Worm (Caenorhabditis elegans) whole organism, late embryonic: ENCODE results near the gene K05G3.1.

Experiments
- C38D4.7 ChIP-seq: fragments of 200-800 bp; sonication (Bioruptor generic); optimal IDR thresholded peaks from 2 replicates; lab custom pipeline; 2018; ENCODE audit warnings: mild to moderate bottlenecking, missing genetic modification characterization, moderate library complexity, missing compliant biosample characterization
- F13H6.1 ChIP-seq: sonication (generic microtip); optimal IDR thresholded peaks from 2 replicates; lab custom pipeline; 2016; ENCODE audit warnings: missing genetic modification characterization, missing compliant biosample characterization
- K02D7.2 ChIP-seq: sonication (generic microtip); optimal IDR thresholded peaks from 2 replicates; lab custom pipeline; 2017; ENCODE audit warnings: mild to moderate bottlenecking, missing genetic modification characterization, missing compliant biosample characterization
- K09A11.1 ChIP-seq: sonication (generic microtip); optimal IDR thresholded peaks from 2 replicates; lab custom pipeline; 2017; ENCODE audit warnings: antibody characterized with exemption, mild to moderate bottlenecking, missing genetic modification characterization, missing compliant biosample characterization; ENCODE audit not compliant: insufficient read depth
- ahr-1 ChIP-seq: sonication (generic microtip); optimal IDR thresholded peaks from 2 replicates; lab custom pipeline; 2016; ENCODE audit warnings: missing genetic modification characterization, missing compliant biosample characterization
- ama-1 ChIP-seq: fragments of 150-350 bp; optimal IDR thresholded peaks from 2 replicates; lab custom pipeline; 2014
- ceh-14 ChIP-seq: sonication (generic microtip); optimal IDR thresholded peaks from 2 replicates; lab custom pipeline; 2016; ENCODE audit warnings: missing genotype, missing genetic modification characterization, missing compliant biosample characterization
- ceh-18 ChIP-seq: sonication (generic microtip); optimal IDR thresholded peaks from 2 replicates; lab custom pipeline; 2016; ENCODE audit warnings: missing genetic modification characterization, missing compliant biosample characterization
- ceh-19 ChIP-seq: fragments of 200-800 bp; sonication (Bioruptor generic); optimal IDR thresholded peaks from 2 replicates; lab custom pipeline; 2018; ENCODE audit warnings: mild to moderate bottlenecking, missing genetic modification characterization, missing compliant biosample characterization
- ceh-24 ChIP-seq: sonication (generic microtip); optimal IDR thresholded peaks from 2 replicates; lab custom pipeline; 2016; ENCODE audit warnings: mild to moderate bottlenecking, missing genetic modification characterization, missing compliant biosample characterization
- ceh-34 ChIP-seq: sonication (generic microtip); optimal IDR thresholded peaks from 2 replicates; lab custom pipeline; 2016; ENCODE audit warnings: mild to moderate bottlenecking, missing genetic modification characterization, missing compliant biosample characterization
- ceh-6 ChIP-seq: fragments of 200-800 bp; sonication (Bioruptor generic); optimal IDR thresholded peaks from 2 replicates; lab custom pipeline; 2018; ENCODE audit warnings: mild to moderate bottlenecking, missing genetic modification characterization, missing compliant biosample characterization
- che-1 ChIP-seq: sonication (generic microtip); optimal IDR thresholded peaks from 2 replicates; lab custom pipeline; 2016; ENCODE audit warnings: mild to moderate bottlenecking, missing genetic modification characterization, missing compliant biosample characterization
- dmd-4 ChIP-seq: sonication (generic microtip); optimal IDR thresholded peaks from 2 replicates; lab custom pipeline; 2016; ENCODE audit warnings: borderline replicate concordance, missing genetic modification characterization, missing compliant biosample characterization
- elt-2 ChIP-seq: sonication (generic microtip); optimal IDR thresholded peaks from 2 replicates; lab custom pipeline; 2016; ENCODE audit warnings: missing genetic modification reagents, missing genetic modification characterization, missing compliant biosample characterization
- elt-4 ChIP-seq: sonication (generic microtip); optimal IDR thresholded peaks from 2 replicates; lab custom pipeline; 2016; ENCODE audit warnings: missing genetic modification characterization, missing compliant biosample characterization
- fkh-6 ChIP-seq: sonication (generic microtip); optimal IDR thresholded peaks from 2 replicates; lab custom pipeline; 2016; ENCODE audit warnings: missing genetic modification characterization, missing compliant biosample characterization
- gmeb-2 ChIP-seq: sonication (generic microtip); optimal IDR thresholded peaks from 2 replicates; lab custom pipeline; 2016; ENCODE audit warnings: missing genetic modification characterization, inconsistent platforms, missing compliant biosample characterization
- hlh-13 ChIP-seq: fragments of 200-800 bp; sonication (Bioruptor generic); optimal IDR thresholded peaks from 2 replicates; lab custom pipeline; 2018; ENCODE audit warnings: mild to moderate bottlenecking, missing genetic modification characterization, missing compliant biosample characterization
- hlh-15 ChIP-seq: sonication (generic microtip); optimal IDR thresholded peaks from 2 replicates; lab custom pipeline; 2016; ENCODE audit warnings: missing genetic modification characterization, missing compliant biosample characterization
- hlh-6 ChIP-seq: sonication (generic microtip); optimal IDR thresholded peaks from 2 replicates; lab custom pipeline; 2016; ENCODE audit warnings: missing genotype, missing genetic modification characterization, missing compliant biosample characterization
- madf-2 ChIP-seq: sonication (generic microtip); optimal IDR thresholded peaks from 2 replicates; lab custom pipeline; 2017; ENCODE audit warnings: missing genetic modification characterization, missing compliant biosample characterization
- mec-3 ChIP-seq: sonication (generic microtip); optimal IDR thresholded peaks from 2 replicates; lab custom pipeline; 2016; ENCODE audit warnings: borderline replicate concordance, missing genetic modification characterization, missing compliant biosample characterization
- nfya-1 ChIP-seq: sonication (generic microtip); optimal IDR thresholded peaks from 2 replicates; lab custom pipeline; 2017; ENCODE audit warnings: missing genetic modification characterization, mild to moderate bottlenecking, missing compliant biosample characterization, antibody characterized with exemption, moderate library complexity
- nhr-11 ChIP-seq: fragments of 150-350 bp; optimal IDR thresholded peaks from 2 replicates; lab custom pipeline; 2014; ENCODE audit warnings: missing biosample characterization, missing genetic modification characterization
- nhr-232 ChIP-seq: sonication (generic microtip); optimal IDR thresholded peaks from 2 replicates; lab custom pipeline; 2016; ENCODE audit warnings: missing genetic modification characterization, missing compliant biosample characterization
- odd-2 ChIP-seq: sonication (generic microtip); optimal IDR thresholded peaks from 2 replicates; lab custom pipeline; 2017; ENCODE audit warnings: antibody characterized with exemption, mild to moderate bottlenecking, missing genetic modification characterization, missing compliant biosample characterization
- pag-3 ChIP-seq: sonication (generic microtip); optimal IDR thresholded peaks from 2 replicates; lab custom pipeline; 2016; ENCODE audit warnings: missing compliant biosample characterization, missing genetic modification characterization, borderline replicate concordance
- pat-9 ChIP-seq: fragments of 200-800 bp; sonication (Bioruptor generic); optimal IDR thresholded peaks from 2 replicates; lab custom pipeline; 2018; ENCODE audit warnings: mild to moderate bottlenecking, missing genetic modification characterization, moderate library complexity, missing compliant biosample characterization
- pax-1 ChIP-seq: fragments of 150-350 bp; optimal IDR thresholded peaks from 2 replicates; lab custom pipeline; 2014; ENCODE audit warnings: missing biosample characterization, missing genetic modification characterization
- pha-2 ChIP-seq: sonication (generic microtip); optimal IDR thresholded peaks from 2 replicates; lab custom pipeline; 2017; ENCODE audit warnings: mild to moderate bottlenecking, missing genetic modification characterization, missing compliant biosample characterization
- pha-4 ChIP-seq: fragments of 150-350 bp; optimal IDR thresholded peaks from 2 replicates; lab custom pipeline; 2018; ENCODE audit warnings: missing biosample characterization, missing genetic modification reagents, missing genetic modification characterization
- pqm-1 ChIP-seq: sonication (generic microtip); optimal IDR thresholded peaks from 2 replicates; lab custom pipeline; 2016; ENCODE audit warnings: missing genetic modification characterization, missing compliant biosample characterization
- pros-1 ChIP-seq: fragments of 150-350 bp; optimal IDR thresholded peaks from 2 replicates; lab custom pipeline; 2014; ENCODE audit warnings: missing biosample characterization, missing genetic modification reagents, missing genetic modification characterization
- ref-2 ChIP-seq: sonication (generic microtip); optimal IDR thresholded peaks from 2 replicates; lab custom pipeline; 2016; ENCODE audit warnings: missing genetic modification characterization, missing compliant biosample characterization
- rnt-1 ChIP-seq: sonication (generic microtip); optimal IDR thresholded peaks from 2 replicates; lab custom pipeline; 2016; ENCODE audit warnings: missing genetic modification characterization, missing compliant biosample characterization
- sdc-2 ChIP-seq: sonication (generic microtip); optimal IDR thresholded peaks from 2 replicates; lab custom pipeline; 2016; ENCODE audit warnings: missing genotype, missing genetic modification characterization, missing compliant biosample characterization
- sox-2 ChIP-seq: fragments of 200-800 bp; sonication (Bioruptor generic); IDR thresholded peaks from 2 replicates; pipeline ENCODE4 v1.3.6; 2022; ENCODE audit warnings: missing genetic modification reagents, missing genetic modification characterization, missing compliant biosample characterization
- ttx-3 ChIP-seq: sonication (generic microtip); optimal IDR thresholded peaks from 2 replicates; lab custom pipeline; 2016; ENCODE audit warnings: missing genetic modification reagents, missing genetic modification characterization, missing compliant biosample characterization
- unc-3 ChIP-seq, 2 experiments: fragments of 200-800 bp in 1 of 2; sonication (Bioruptor generic) in 1 of 2; sonication (generic microtip) in 1 of 2; conservative IDR thresholded peaks in 1 of 2; optimal IDR thresholded peaks in 1 of 2; 2 replicates each; pipeline versions ENCODE4 v1.3.6 to Lab custom; 2016 to 2022; ENCODE audit warnings: missing compliant biosample characterization in 2 of 2, missing genetic modification characterization in 2 of 2, missing genetic modification reagents in 1 of 2
- unc-55 ChIP-seq: sonication (generic microtip); optimal IDR thresholded peaks from 2 replicates; lab custom pipeline; 2017; ENCODE audit warnings: missing biosample characterization, missing genetic modification reagents, missing genetic modification characterization
- unc-86 ChIP-seq: sonication (generic microtip); optimal IDR thresholded peaks from 2 replicates; lab custom pipeline; 2016; ENCODE audit warnings: missing genetic modification characterization, missing compliant biosample characterization
- ztf-16 ChIP-seq: sonication (generic microtip); optimal IDR thresholded peaks from 2 replicates; lab custom pipeline; 2017; ENCODE audit warnings: missing genetic modification characterization, missing compliant biosample characterization

The K05G3.1 gene

ce11 chrX:16543887-16544286, 42.8 kb downstream of the K05G3.1 start:
- TF ChIP-seq odd-2 (tag; lab: Kevin White, UChicago) = no peak
- TF ChIP-seq hlh-6 (tag; lab: Kevin White, UChicago) = no peak
- TF ChIP-seq F13H6.1 = no peak
- TF ChIP-seq pag-3 (tag; lab: Kevin White, UChicago) = no peak
- no peak for TF ChIP-seq mec-3
- TF ChIP-seq, all 69 proteins: peak for 0

- TF ChIP-seq C38D4.7 (GFP tag; lab: Kevin White, UChicago) = no peak
- no peak for TF ChIP-seq ceh-19 (GFP tag; lab: Kevin White, UChicago)
- no peak for TF ChIP-seq K02D7.2
- no peak for TF ChIP-seq rnt-1 (tag; lab: Kevin White, UChicago)
- TF ChIP-seq ama-1 (lab: Kevin White, UChicago) = no peak
- no peak for TF ChIP-seq sdc-2 (tag; lab: Kevin White, UChicago)
Measured at ce11 chrX:16545641-16546040, 44.5 kb downstream of the K05G3.1 start.

ce11 chrX:16546135-16546534, 45.0 kb downstream of the K05G3.1 start:
- TF ChIP-seq pros-1 (tag; lab: Kevin White, UChicago) (no peak), unc-3 (GFP tag; conservative IDR thresholded peaks at IDR 0.05; lab: Robert Waterston, UW) (no peak), unc-3 (tag; optimal IDR thresholded peaks at IDR 0.05; lab: Kevin White, UChicago) (no peak), elt-4 (tag; lab: Kevin White, UChicago) (no peak)

ce11 chrX:16548290-16548689, 47.2 kb downstream of the K05G3.1 start:
- no peak for TF ChIP-seq ceh-14 (tag; lab: Kevin White, UChicago)
- TF ChIP-seq ama-1 (lab: Kevin White, UChicago) = no peak
- no peak for TF ChIP-seq pqm-1
- TF ChIP-seq elt-2 = no peak
- TF ChIP-seq ceh-24 (tag; lab: Kevin White, UChicago) = no peak
- no peak for TF ChIP-seq ttx-3

- no peak for TF ChIP-seq madf-2
- no peak for TF ChIP-seq che-1 (tag; lab: Kevin White, UChicago)
- no peak for TF ChIP-seq ztf-16 (tag; lab: Kevin White, UChicago)
- TF ChIP-seq unc-55 (GFP tag; lab: Kevin White, UChicago) = no peak
- TF ChIP-seq ceh-14 (tag; lab: Kevin White, UChicago) = no peak
- TF ChIP-seq pha-2 = no peak
- TF ChIP-seq sdc-2 (tag; lab: Kevin White, UChicago) = no peak
- TF ChIP-seq ceh-18 = no peak
- TF ChIP-seq sox-2 (GFP tag; lab: Robert Waterston, UW) = no peak
- no peak for TF ChIP-seq ceh-34 (tag; lab: Kevin White, UChicago)
- no peak for TF ChIP-seq pax-1 (tag; lab: Kevin White, UChicago)
- TF ChIP-seq pha-4 (tag; lab: Kevin White, UChicago) = no peak
- TF ChIP-seq K09A11.1 (tag; lab: Kevin White, UChicago) = no peak
- no peak for TF ChIP-seq fkh-6
- no peak for TF ChIP-seq ref-2
- TF ChIP-seq hlh-15 (tag; lab: Kevin White, UChicago) = no peak
- TF ChIP-seq nhr-11 (tag; lab: Kevin White, UChicago) = no peak
Measured at ce11 chrX:16550551-16550950, 49.4 kb downstream of the K05G3.1 start.

- no peak for TF ChIP-seq dmd-4 (tag; lab: Kevin White, UChicago)
- TF ChIP-seq nhr-232 = no peak
- peak; percentile 6 for TF ChIP-seq nfya-1
- TF ChIP-seq pha-4 (tag; lab: Kevin White, UChicago) = no peak
- no peak for TF ChIP-seq K09A11.1 (tag; lab: Kevin White, UChicago)
- 0 out of 2 replicates have a peak, but pooled peaks have one; percentile 29 for TF ChIP-seq unc-3 (GFP tag; conservative IDR thresholded peaks at IDR 0.05; lab: Robert Waterston, UW)
- no peak for TF ChIP-seq unc-3 (tag; optimal IDR thresholded peaks at IDR 0.05; lab: Kevin White, UChicago)
- TF ChIP-seq pat-9 (tag; lab: Kevin White, UChicago) = peak; percentile 11
- TF ChIP-seq unc-86 (tag; lab: Kevin White, UChicago) = peak; percentile 6
- peak; percentile 38 for TF ChIP-seq C38D4.7 (GFP tag; lab: Kevin White, UChicago)
- TF ChIP-seq ceh-6 (GFP tag; lab: Kevin White, UChicago) = peak; percentile 12
- no peak for TF ChIP-seq sox-2 (GFP tag; lab: Robert Waterston, UW)
- no peak for TF ChIP-seq hlh-6 (tag; lab: Kevin White, UChicago)
- TF ChIP-seq gmeb-2 (tag; lab: Kevin White, UChicago) = peak; percentile 41
- TF ChIP-seq pha-2 = no peak
- TF ChIP-seq hlh-13 = peak; percentile 20
- no peak for TF ChIP-seq ahr-1
Measured at ce11 chrX:16551318-16551717, 50.2 kb downstream of the K05G3.1 start.
